Worm (Caenorhabditis elegans) whole organism, midembryonic: ENCODE results near the gene nhr-58.

Source experiments
- cog-1 ChIP-seq: sonication (generic microtip); optimal IDR thresholded peaks from 2 replicates; lab custom pipeline; 2016; ENCODE audit warnings: missing genetic modification characterization, missing compliant biosample characterization
- med-1 ChIP-seq: sonication (generic microtip); optimal IDR thresholded peaks from 2 replicates; lab custom pipeline; 2017; ENCODE audit warnings: missing genetic modification characterization, mild to moderate bottlenecking, missing compliant biosample characterization, antibody characterized with exemption, missing genetic modification reagents; ENCODE audit not compliant: insufficient read depth
- ref-1 ChIP-seq: fragments of 200-800 bp; sonication (Bioruptor generic); conservative IDR thresholded peaks from 2 replicates; pipeline ENCODE4 v1.3.6; 2022; ENCODE audit warnings: missing genetic modification reagents, missing genetic modification characterization, missing compliant biosample characterization
- tab-1 ChIP-seq: fragments of 200-800 bp; sonication (Bioruptor generic); IDR thresholded peaks from 2 replicates; pipeline ENCODE4 v1.3.6; 2022; ENCODE audit warnings: missing genetic modification characterization, missing compliant biosample characterization
- ztf-29 ChIP-seq: fragments of 200-800 bp; sonication (Bioruptor generic); IDR thresholded peaks from 2 replicates; pipeline ENCODE4 v1.3.6; 2022; ENCODE audit warnings: missing genetic modification reagents, missing genetic modification characterization, missing compliant biosample characterization

DNA sequence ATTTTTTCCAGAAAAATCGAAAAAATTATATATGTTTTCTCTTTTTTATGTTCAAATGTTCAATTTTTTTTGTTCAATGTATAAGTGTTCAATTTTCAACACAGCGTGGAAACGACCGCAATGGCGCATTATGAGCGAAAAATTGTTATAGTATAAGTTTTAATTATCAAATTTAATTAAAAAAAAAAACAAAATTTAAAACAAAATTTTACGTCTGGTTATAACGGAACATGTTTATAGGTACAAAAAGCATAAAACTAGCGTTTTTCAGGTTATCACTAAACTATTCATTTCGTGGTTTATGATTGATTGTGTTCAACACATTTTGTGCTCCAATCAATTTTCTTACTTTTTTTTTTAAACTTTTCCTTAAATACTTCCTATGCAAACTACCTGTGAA lies 42.7 kb upstream of the nhr-58 start, which contains the start of gene nhr-106:
- TF ChIP-seq tab-1 (no peak), ref-1 (GFP tag; lab: Robert Waterston, UW) (no peak), med-1 (GFP tag; lab: Kevin White, UChicago) (no peak), ztf-29 (GFP tag; lab: Robert Waterston, UW) (no peak), cog-1 (tag; lab: Kevin White, UChicago) (no peak)
